Worm (Caenorhabditis elegans): ENCODE results near the gene Y57G11B.5.
"Not testable (repeated sequence)": the region's sequence is repeated elsewhere in the genome, so short reads cannot be mapped to it uniquely, and the experiment has no call there.

DNA sequence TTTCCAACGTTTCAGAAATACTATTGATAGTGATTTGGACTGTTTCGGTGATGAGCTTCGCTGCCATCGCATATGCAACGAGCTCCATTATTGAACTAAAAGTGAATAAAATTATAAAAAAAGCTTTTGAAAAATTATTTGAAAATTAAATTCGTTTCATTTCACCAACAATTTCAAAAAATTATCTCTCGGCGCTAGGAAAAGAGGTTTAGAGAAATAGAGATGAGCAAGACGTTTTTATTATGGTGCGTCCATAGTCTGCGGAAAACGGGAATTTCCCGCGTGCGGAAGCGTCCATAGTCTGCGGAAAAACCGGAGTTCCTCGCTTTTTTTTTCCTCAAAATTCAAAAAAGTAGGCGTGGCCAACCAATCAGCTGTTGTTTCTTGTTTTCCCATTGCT lies 22.7 kb upstream of the Y57G11B.5 start, which contains the start of gene pals-30:
- not testable (repeated sequence) for TF ChIP-seq him-1, W03F9.2 (tag; optimal IDR thresholded peaks at IDR 0.05)

All from whole organism, L4/young adult.